Worm (Caenorhabditis elegans) whole organism, early embryonic: ENCODE results near the gene Y48A6B.3.

Experiments used
- B0310.2 ChIP-seq: sonication (generic microtip); optimal IDR thresholded peaks from 2 replicates; lab custom pipeline; 2016; ENCODE audit warnings: mild to moderate bottlenecking, missing genetic modification characterization, missing compliant biosample characterization
- F13C5.2 ChIP-seq: sonication (generic microtip); optimal IDR thresholded peaks from 2 replicates; lab custom pipeline; 2017; ENCODE audit warnings: mild to moderate bottlenecking, missing genetic modification characterization, inconsistent platforms, missing compliant biosample characterization
- aly-1 ChIP-seq: sonication (generic microtip); optimal IDR thresholded peaks from 2 replicates; lab custom pipeline; 2016; ENCODE audit warnings: missing genetic modification characterization, missing compliant biosample characterization
- ama-1 ChIP-seq: fragments of 150-350 bp; optimal IDR thresholded peaks from 2 replicates; lab custom pipeline; 2014
- ets-7 ChIP-seq: sonication (generic microtip); optimal IDR thresholded peaks from 2 replicates; lab custom pipeline; 2016; ENCODE audit warnings: missing genotype, missing genetic modification characterization, missing compliant biosample characterization
- hmbx-1 ChIP-seq: sonication (generic microtip); optimal IDR thresholded peaks from 2 replicates; lab custom pipeline; 2016; ENCODE audit warnings: mild to moderate bottlenecking, missing genetic modification characterization, missing compliant biosample characterization
- hmg-4 ChIP-seq: fragments of 200-800 bp; sonication (Bioruptor generic); optimal IDR thresholded peaks from 2 replicates; lab custom pipeline; 2018; ENCODE audit warnings: mild to moderate bottlenecking, missing genetic modification characterization, missing compliant biosample characterization
- hnd-1 ChIP-seq: sonication (generic microtip); optimal IDR thresholded peaks from 2 replicates; lab custom pipeline; 2016; ENCODE audit warnings: missing genetic modification characterization, missing compliant biosample characterization
- tbx-11 ChIP-seq: fragments of 200-800 bp; sonication (Bioruptor generic); IDR thresholded peaks from 2 replicates; pipeline ENCODE4 v1.3.6; 2022; ENCODE audit warnings: missing genetic modification characterization, missing compliant biosample characterization
- tra-4 ChIP-seq: sonication (generic microtip); optimal IDR thresholded peaks from 2 replicates; lab custom pipeline; 2017; ENCODE audit warnings: missing genetic modification characterization, missing compliant biosample characterization

- no peak for TF ChIP-seq aly-1 (tag; lab: Kevin White, UChicago)
- TF ChIP-seq ama-1 (lab: Kevin White, UChicago) = no peak
- no peak for TF ChIP-seq ets-7
- TF ChIP-seq hmbx-1 (tag; lab: Kevin White, UChicago) = no peak
- TF ChIP-seq hmg-4 (GFP tag; lab: Kevin White, UChicago) = no peak
- no peak for TF ChIP-seq B0310.2 (tag; lab: Kevin White, UChicago)
- no peak for TF ChIP-seq tbx-11 (GFP tag; lab: Robert Waterston, UW)
- no peak for TF ChIP-seq F13C5.2 (tag; lab: Kevin White, UChicago)
- TF ChIP-seq hnd-1 = no peak
- no peak for TF ChIP-seq tra-4
Observed at ce11 chrIII:10967010-10967409, 41.0 kb upstream of the Y48A6B.3 start, which contains the start of gene W05B2.2.
